Worm (Caenorhabditis elegans) whole organism, L4 larva: Measurements from ENCODE around the gene D1005.2.

ENCODE experiments used
- T26A8.4 ChIP-seq: fragments of 200-800 bp; sonication (Bioruptor generic); IDR thresholded peaks from 2 replicates; pipeline ENCODE4 v1.3.6; 2022; ENCODE audit warnings: missing genetic modification characterization, missing compliant biosample characterization
- Y105C5A.15 ChIP-seq: fragments of 200-800 bp; sonication (Bioruptor generic); IDR thresholded peaks from 2 replicates; pipeline ENCODE4 v1.3.6; 2022; ENCODE audit warnings: missing genetic modification characterization, missing compliant biosample characterization
- aha-1 ChIP-seq: fragments of 150-350 bp; peaks from one replicate; lab custom pipeline; 2014; ENCODE audit warnings: missing biosample characterization, missing genetic modification characterization
- attf-4 ChIP-seq: sonication (generic microtip); optimal IDR thresholded peaks from 3 replicates; lab custom pipeline; 2017; ENCODE audit warnings: missing biosample characterization, missing genetic modification characterization
- ceh-20 ChIP-seq: fragments of 200-800 bp; sonication (Bioruptor generic); IDR thresholded peaks from 2 replicates; pipeline ENCODE4 v1.3.6; 2022; ENCODE audit warnings: missing genetic modification reagents, missing genetic modification characterization, missing compliant biosample characterization
- ceh-32 ChIP-seq: sonication (generic microtip); optimal IDR thresholded peaks from 2 replicates; lab custom pipeline; 2016; ENCODE audit warnings: mild to moderate bottlenecking, missing genetic modification characterization, missing compliant biosample characterization; ENCODE audit not compliant: poor library complexity
- ceh-62 ChIP-seq: sonication (generic microtip); optimal IDR thresholded peaks from 2 replicates; lab custom pipeline; 2017; ENCODE audit warnings: missing biosample characterization, missing genetic modification characterization
- ces-1 ChIP-seq: fragments of 150-350 bp; sonication (generic microtip); optimal IDR thresholded peaks from 4 replicates; lab custom pipeline; 2014; ENCODE audit warnings: missing biosample characterization, missing genetic modification reagents, missing genetic modification characterization
- cey-2 ChIP-seq: sonication (generic microtip); optimal IDR thresholded peaks from 3 replicates; lab custom pipeline; 2017; ENCODE audit warnings: missing genetic modification characterization, mild to moderate bottlenecking, missing compliant biosample characterization, antibody characterized with exemption, borderline replicate concordance; ENCODE audit not compliant: insufficient read depth
- dmd-9 ChIP-seq: fragments of 200-800 bp; sonication (Bioruptor generic); IDR thresholded peaks from 2 replicates; pipeline ENCODE4 v1.3.6; 2022; ENCODE audit warnings: missing genetic modification reagents, missing genetic modification characterization, missing compliant biosample characterization
- dpl-1 ChIP-seq: fragments of 150-350 bp; optimal IDR thresholded peaks from 2 replicates; lab custom pipeline; 2014; ENCODE audit warnings: missing biosample characterization, missing genetic modification reagents, missing genetic modification characterization
- duxl-1 ChIP-seq: sonication (generic microtip); optimal IDR thresholded peaks from 2 replicates; lab custom pipeline; 2016; ENCODE audit warnings: mild to moderate bottlenecking, missing genetic modification characterization, moderate library complexity, missing compliant biosample characterization; ENCODE audit not compliant: poor library complexity
- dve-1 ChIP-seq: sonication (generic microtip); optimal IDR thresholded peaks from 2 replicates; lab custom pipeline; 2017; ENCODE audit warnings: antibody characterized with exemption, mild to moderate bottlenecking, missing genetic modification characterization, missing compliant biosample characterization; ENCODE audit not compliant: insufficient read depth
- egl-27 ChIP-seq: sonication (generic microtip); optimal IDR thresholded peaks from 3 replicates; lab custom pipeline; 2017; ENCODE audit warnings: missing biosample characterization, missing genetic modification reagents, missing genetic modification characterization
- gei-8 ChIP-seq: fragments of 200-800 bp; sonication (Bioruptor generic); optimal IDR thresholded peaks from 2 replicates; lab custom pipeline; 2018; ENCODE audit warnings: mild to moderate bottlenecking, missing genetic modification characterization, missing compliant biosample characterization
- hif-1 ChIP-seq, 2 experiments: sonication (generic microtip); optimal IDR thresholded peaks; 2 replicates each; lab custom pipeline; 2016 to 2017; ENCODE audit warnings: missing compliant biosample characterization in 2 of 2, missing genetic modification characterization in 2 of 2, missing genetic modification reagents in 2 of 2, missing genotype in 2 of 2, mild to moderate bottlenecking in 1 of 2
- hlh-11 ChIP-seq: fragments of 200-800 bp; sonication (Bioruptor generic); optimal IDR thresholded peaks from 2 replicates; lab custom pipeline; 2018; ENCODE audit warnings: mild to moderate bottlenecking, missing genetic modification characterization, missing compliant biosample characterization
- hmg-1.1 ChIP-seq: fragments of 200-800 bp; sonication (Bioruptor generic); IDR thresholded peaks from 2 replicates; pipeline ENCODE4 v1.3.6; 2022; ENCODE audit warnings: missing genetic modification reagents, missing genetic modification characterization, missing compliant biosample characterization
- lim-7 ChIP-seq: fragments of 200-800 bp; sonication (Bioruptor generic); IDR thresholded peaks from 2 replicates; pipeline ENCODE4 v1.3.6; 2022; ENCODE audit warnings: missing genetic modification characterization, missing compliant biosample characterization
- lin-38 ChIP-seq: fragments of 200-800 bp; sonication (Bioruptor generic); IDR thresholded peaks from 2 replicates; pipeline ENCODE4 v1.3.6; 2022; ENCODE audit warnings: missing genetic modification reagents, missing genetic modification characterization, missing compliant biosample characterization
- madf-5 ChIP-seq, 2 experiments: fragments of 200-800 bp; sonication (Bioruptor generic); IDR thresholded peaks; 2 replicates each; pipeline ENCODE4 v1.3.6; 2022; ENCODE audit warnings: missing compliant biosample characterization in 2 of 2, missing genetic modification characterization in 2 of 2
- mep-1 ChIP-seq: fragments of 150-350 bp; sonication (generic microtip); optimal IDR thresholded peaks from 3 replicates; lab custom pipeline; 2014; ENCODE audit warnings: missing biosample characterization, missing genetic modification characterization
- mxl-2 ChIP-seq: fragments of 200-800 bp; sonication (Bioruptor generic); conservative IDR thresholded peaks from 2 replicates; pipeline ENCODE4 v1.3.6; 2022; ENCODE audit warnings: missing genetic modification reagents, missing genetic modification characterization, missing compliant biosample characterization
- nhr-10 ChIP-seq: fragments of 150-350 bp; optimal IDR thresholded peaks from 2 replicates; lab custom pipeline; 2014; ENCODE audit warnings: missing biosample characterization, missing genetic modification characterization
- nhr-102 ChIP-seq: sonication (generic microtip); optimal IDR thresholded peaks from 2 replicates; lab custom pipeline; 2016; ENCODE audit warnings: mild to moderate bottlenecking, missing genetic modification characterization, moderate library complexity, missing compliant biosample characterization
- nhr-41 ChIP-seq: fragments of 200-800 bp; sonication (Bioruptor generic); IDR thresholded peaks from 2 replicates; pipeline ENCODE4 v1.3.6; 2022; ENCODE audit warnings: missing genetic modification reagents, missing genetic modification characterization, missing compliant biosample characterization
- nhr-42 ChIP-seq: fragments of 200-800 bp; sonication (Bioruptor generic); IDR thresholded peaks from 2 replicates; pipeline ENCODE4 v1.3.6; 2022; ENCODE audit warnings: missing genetic modification characterization, missing compliant biosample characterization
- nhr-6 ChIP-seq: fragments of 150-350 bp; optimal IDR thresholded peaks from 2 replicates; lab custom pipeline; 2014; ENCODE audit warnings: missing biosample characterization, missing genetic modification characterization
- nhr-77 ChIP-seq: fragments of 150-350 bp; optimal IDR thresholded peaks from 2 replicates; lab custom pipeline; 2014; ENCODE audit warnings: missing biosample characterization, missing genetic modification characterization
- saeg-2 ChIP-seq: fragments of 200-800 bp; sonication (Bioruptor generic); IDR thresholded peaks from 2 replicates; pipeline ENCODE4 v1.3.6; 2022; ENCODE audit warnings: missing genetic modification reagents, missing genetic modification characterization, missing compliant biosample characterization
- sdz-12 ChIP-seq: fragments of 200-800 bp; sonication (Bioruptor generic); optimal IDR thresholded peaks from 2 replicates; lab custom pipeline; 2018; ENCODE audit warnings: mild to moderate bottlenecking, missing genetic modification characterization, missing compliant biosample characterization
- set-16 ChIP-seq: fragments of 200-800 bp; sonication (Bioruptor generic); IDR thresholded peaks from 2 replicates; pipeline ENCODE4 v1.3.6; 2022; ENCODE audit warnings: missing genetic modification reagents, missing genetic modification characterization, missing compliant biosample characterization
- skn-1 ChIP-seq: fragments of 150-350 bp; optimal IDR thresholded peaks from 2 replicates; lab custom pipeline; 2014; ENCODE audit warnings: missing biosample characterization, missing genetic modification characterization
- spr-3 ChIP-seq: fragments of 200-800 bp; sonication (Bioruptor generic); optimal IDR thresholded peaks from 2 replicates; lab custom pipeline; 2018; ENCODE audit warnings: mild to moderate bottlenecking, missing genetic modification characterization, missing compliant biosample characterization
- vab-7 ChIP-seq: fragments of 200-800 bp; sonication (Bioruptor generic); IDR thresholded peaks from 2 replicates; pipeline ENCODE4 v1.3.6; 2022; ENCODE audit warnings: missing genetic modification reagents, missing genetic modification characterization, missing compliant biosample characterization
- zfp-2 ChIP-seq: sonication (generic microtip); optimal IDR thresholded peaks from 2 replicates; lab custom pipeline; 2016; ENCODE audit warnings: mild to moderate bottlenecking, missing genetic modification characterization, missing compliant biosample characterization
- zip-2 ChIP-seq: fragments of 150-350 bp; optimal IDR thresholded peaks from 2 replicates; lab custom pipeline; 2014; ENCODE audit warnings: missing biosample characterization, missing genetic modification characterization
- ztf-11 ChIP-seq: fragments of 150-350 bp; optimal IDR thresholded peaks from 2 replicates; lab custom pipeline; 2014; ENCODE audit warnings: missing biosample characterization, missing genetic modification characterization
- ztf-7 ChIP-seq: fragments of 150-350 bp; optimal IDR thresholded peaks from 2 replicates; lab custom pipeline; 2014; ENCODE audit warnings: missing biosample characterization, missing genetic modification characterization

Gene D1005.2

ce11 chrX:1504529-1505080, 45.8 kb downstream of the D1005.2 start (continued):
- TF ChIP-seq sdz-12 (GFP tag; lab: Kevin White, UChicago) (peak; percentile 12), ceh-32 (tag; lab: Kevin White, UChicago) (no peak), hif-1 (tag; optimal IDR thresholded peaks at IDR 0.05; lab: Kevin White, UChicago) (peak; percentile 86 to 98), Y105C5A.15 (GFP tag; lab: Robert Waterston, UW) (no peak), duxl-1 (tag; lab: Kevin White, UChicago) (no peak), dmd-9 (GFP tag; lab: Robert Waterston, UW) (no peak), attf-4 (tag; lab: Kevin White, UChicago) (no peak), ztf-7 (tag; lab: Kevin White, UChicago) (no peak), ceh-20 (no peak), zfp-2 (tag; lab: Kevin White, UChicago) (no peak), ceh-62 (tag; lab: Kevin White, UChicago) (no peak), nhr-42 (GFP tag; lab: Robert Waterston, UW) (no peak), ztf-11 (no peak), ces-1 (GFP tag; lab: Kevin White, UChicago) (no peak), T26A8.4 (GFP tag; lab: Robert Waterston, UW) (0 out of 2 replicates have a peak, but pooled peaks have one; percentile 56), aha-1 (peak; percentile 100), mep-1 (tag; lab: Kevin White, UChicago) (peak; percentile 85), hmg-1.1 (GFP tag; lab: Robert Waterston, UW) (no peak), set-16 (GFP tag; lab: Robert Waterston, UW) (peak; percentile 59; the same call in 1 of the 2 replicates), egl-27 (tag; lab: Kevin White, UChicago) (no peak), lim-7 (GFP tag; lab: Robert Waterston, UW) (no peak), saeg-2 (GFP tag; lab: Robert Waterston, UW) (peak; percentile 41), gei-8 (GFP tag; lab: Kevin White, UChicago) (peak; percentile 60), skn-1 (no peak), nhr-102 (tag; lab: Kevin White, UChicago) (peak; percentile 84), mxl-2 (GFP tag; lab: Robert Waterston, UW) (no peak), dve-1 (tag; lab: Kevin White, UChicago) (peak; percentile 96), madf-5 (GFP tag; IDR thresholded peaks at IDR 0.05; lab: Robert Waterston, UW) (no peak), cey-2 (peak; percentile 47), nhr-10 (tag; lab: Kevin White, UChicago) (peak; percentile 82), nhr-77 (tag; lab: Kevin White, UChicago) (peak; percentile 27), nhr-6 (tag; lab: Kevin White, UChicago) (peak; percentile 68)

- TF ChIP-seq lin-38, result 0 out of 2 replicates have a peak, but pooled peaks have one; percentile 8
- TF ChIP-seq vab-7 (GFP tag; lab: Robert Waterston, UW), result peak; percentile 53; the same call in 1 of the 2 replicates
Observed at ce11 chrX:1508507-1508906, 49.7 kb downstream of the D1005.2 start.

- peak; percentile 90 for TF ChIP-seq set-16 (GFP tag; lab: Robert Waterston, UW)
Observed at ce11 chrX:1508910-1509309, 50.1 kb downstream of the D1005.2 start.

- TF ChIP-seq hlh-11 (tag; lab: Kevin White, UChicago) (no peak), aha-1 (peak; percentile 48), spr-3 (no peak), dpl-1 (GFP tag; lab: Kevin White, UChicago) (no peak), nhr-42 (GFP tag; lab: Robert Waterston, UW) (no peak), ceh-32 (tag; lab: Kevin White, UChicago) (no peak), zip-2 (no peak), nhr-41 (no peak), set-16 (GFP tag; lab: Robert Waterston, UW) (peak; percentile 80)
- TF ChIP-seq, all 104 proteins: peak for 2
Observed at ce11 chrX:1512307-1512706, 53.5 kb downstream of the D1005.2 start.
